Worm (Caenorhabditis elegans): ENCODE results near the gene F09E5.14.
A peak's percentile ranks its signal among the peaks of the same experiment; 100 is the strongest.
"Not testable (repeated sequence)": the region's sequence is repeated elsewhere in the genome, so short reads cannot be mapped to it uniquely, and the experiment has no call there.

F09E5.14 gene

DNA sequence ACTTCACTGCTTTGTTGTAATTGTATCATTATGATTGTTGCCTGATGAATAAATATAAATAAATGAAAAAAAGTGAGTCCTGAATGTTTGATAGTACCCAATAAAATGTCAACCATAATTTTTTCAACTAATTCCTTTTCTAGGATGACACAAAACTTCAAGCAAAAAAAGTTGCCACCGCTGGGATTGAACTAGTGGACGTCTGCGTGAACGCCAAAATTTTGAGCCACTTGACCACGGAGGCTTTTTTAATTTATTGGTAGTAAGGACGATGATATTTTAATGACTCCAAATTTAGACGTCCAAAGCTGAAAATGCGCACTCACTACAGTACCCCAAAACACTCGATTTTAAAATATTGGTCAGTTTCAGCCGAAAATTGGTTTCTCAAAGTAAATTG is 9.0 kb upstream of the F09E5.14 start (continued):
- TF ChIP-seq F33H1.4 (GFP tag; IDR thresholded peaks at IDR 0.05) (no peak), lag-1 (GFP tag; IDR thresholded peaks at IDR 0.05) (no peak), hlh-26 (GFP tag; conservative IDR thresholded peaks at IDR 0.05) (no peak), egl-44 (GFP tag; IDR thresholded peaks at IDR 0.05) (peak; percentile 64; the same call in 1 of the 2 replicates)

DNA sequence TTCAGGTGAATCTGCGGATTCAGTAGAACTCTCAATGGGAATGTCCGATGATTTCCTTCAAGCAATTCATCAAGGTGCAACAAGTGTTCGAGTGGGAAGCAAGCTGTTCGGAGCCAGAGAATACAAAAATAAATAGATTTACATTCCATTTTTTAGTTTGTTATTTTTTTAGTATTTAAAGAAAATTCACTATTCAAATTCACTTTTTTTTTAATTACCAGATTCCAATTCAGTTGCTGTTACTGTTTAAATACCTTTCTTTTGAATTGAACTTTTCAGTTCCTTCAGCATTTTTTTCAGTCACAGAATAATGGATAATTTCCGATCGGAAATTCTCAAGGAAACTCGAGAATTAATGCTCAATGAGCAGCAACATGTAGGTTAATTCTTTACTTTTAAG is 7.1 kb upstream of the F09E5.14 start, which contains the start of gene F09E5.7:
Gene F09E5.7 (plus strand): TSS at position 301 of the 400 bp plus-strand sequence.
- no peak for TF ChIP-seq Y79H2A.3 (GFP tag; conservative IDR thresholded peaks at IDR 0.05)
- TF ChIP-seq B0261.1 (tag; optimal IDR thresholded peaks at IDR 0.05): no peak
- no peak for TF ChIP-seq B0035.1 (tag; optimal IDR thresholded peaks at IDR 0.05)
- no peak for TF ChIP-seq ztf-6 (GFP tag; IDR thresholded peaks at IDR 0.05)
- no peak for TF ChIP-seq Y56A3A.18 (GFP tag; IDR thresholded peaks at IDR 0.05)
- TF ChIP-seq ztf-3 (GFP tag; optimal IDR thresholded peaks at IDR 0.05): no peak
- TF ChIP-seq nhr-27 (tag; optimal IDR thresholded peaks at IDR 0.05): no peak
- no peak for TF ChIP-seq bed-2 (GFP tag; IDR thresholded peaks at IDR 0.05)
- TF ChIP-seq somi-1 (GFP tag; optimal IDR thresholded peaks at IDR 0.05): no peak

- peak; percentile 60 for TF ChIP-seq D2030.7 (GFP tag; IDR thresholded peaks at IDR 0.05)
- peak; percentile 62; the same call in 1 of the 2 replicates for TF ChIP-seq C17E4.6 (GFP tag; IDR thresholded peaks at IDR 0.05)
- peak; percentile 72; the same call in 1 of the 2 replicates for TF ChIP-seq nfyb-1 (GFP tag; IDR thresholded peaks at IDR 0.05)
- TF ChIP-seq madf-6 (GFP tag; IDR thresholded peaks at IDR 0.05): peak; percentile 30; the same call in 1 of the 2 replicates
- TF ChIP-seq dox-1 (GFP tag; IDR thresholded peaks at IDR 0.05): peak; percentile 93
- peak; percentile 12; the same call in 1 of the 2 replicates for TF ChIP-seq K11D2.4 (GFP tag; IDR thresholded peaks at IDR 0.05)
- TF ChIP-seq egrh-3 (GFP tag; IDR thresholded peaks at IDR 0.05): peak; percentile 42
- TF ChIP-seq hmg-1.2 (GFP tag; IDR thresholded peaks at IDR 0.05): peak; percentile 44; the same call in 1 of the 2 replicates
- TF ChIP-seq cebp-1 (GFP tag; IDR thresholded peaks at IDR 0.05): peak; percentile 24; the same call in 1 of the 2 replicates
- TF ChIP-seq cebp-1 (tag; optimal IDR thresholded peaks at IDR 0.05): not testable (repeated sequence)
- TF ChIP-seq C06A6.2 (GFP tag; conservative IDR thresholded peaks at IDR 0.05): peak; percentile 97
- TF ChIP-seq lin-26 (GFP tag; IDR thresholded peaks at IDR 0.05): 0 out of 2 replicates have a peak, but pooled peaks have one; percentile 35
- peak; percentile 83 for TF ChIP-seq ceh-100 (GFP tag; IDR thresholded peaks at IDR 0.05)
- peak; percentile 52; the same call in 1 of the 2 replicates for TF ChIP-seq ekl-4 (GFP tag; IDR thresholded peaks at IDR 0.05)
- peak; percentile 19; the same call in 1 of the 2 replicates for TF ChIP-seq F33H1.4 (GFP tag; IDR thresholded peaks at IDR 0.05)
- TF ChIP-seq pbrm-1 (GFP tag; IDR thresholded peaks at IDR 0.05): peak; percentile 68; the same call in 1 of the 2 replicates
- TF ChIP-seq Y53G8AR.9 (GFP tag; conservative IDR thresholded peaks at IDR 0.05): 0 out of 2 replicates have a peak, but pooled peaks have one; percentile 41
- TF ChIP-seq mcd-1 (GFP tag; IDR thresholded peaks at IDR 0.05): peak; percentile 83
Observed at ce11 chrII:5350357-5350756, 5.7 kb upstream of the F09E5.14 start, which contains the start of gene F09E5.8. Gene F09E5.8, plus strand, starts transcription at chrII:5350669.

DNA sequence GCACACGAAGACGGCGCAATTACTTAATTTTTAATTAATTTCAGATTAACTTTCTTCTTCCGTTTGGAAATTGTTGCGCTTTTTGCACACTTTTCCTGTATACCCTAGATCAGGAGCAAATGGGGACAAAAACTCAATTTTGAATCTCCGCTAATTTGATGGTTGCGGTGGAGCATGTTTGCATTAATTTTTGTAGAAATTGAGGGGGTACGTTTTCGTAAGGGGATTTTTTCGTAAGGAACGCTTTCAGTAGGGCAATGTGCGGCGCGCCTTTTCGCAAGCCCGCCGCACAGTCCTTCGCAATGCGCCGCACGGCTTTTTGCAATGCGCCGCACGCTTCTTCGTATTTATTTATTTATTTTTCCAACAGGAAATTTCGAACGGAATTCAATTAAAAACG is 1.7 kb upstream of the F09E5.14 start:
- peak; percentile 94 for TF ChIP-seq ceh-100 (GFP tag; IDR thresholded peaks at IDR 0.05)
- TF ChIP-seq aptf-2 (GFP tag; conservative IDR thresholded peaks at IDR 0.05): peak; percentile 61; the same call in 1 of the 2 replicates
- TF ChIP-seq tbp1 (GFP tag; optimal IDR thresholded peaks at IDR 0.05): peak; percentile 16
- peak; percentile 58 for TF ChIP-seq madf-8 (GFP tag; conservative IDR thresholded peaks at IDR 0.05)
- peak; percentile 63 for TF ChIP-seq lsl-1 (GFP tag; optimal IDR thresholded peaks at IDR 0.05)
- TF ChIP-seq bed-2 (GFP tag; IDR thresholded peaks at IDR 0.05): peak; percentile 67; the same call in 1 of the 2 replicates
- TF ChIP-seq attf-5 (GFP tag; optimal IDR thresholded peaks at IDR 0.05): peak; percentile 72
- peak; percentile 37 for TF ChIP-seq lin-40 (tag; optimal IDR thresholded peaks at IDR 0.05)
- TF ChIP-seq C17E4.6 (GFP tag; IDR thresholded peaks at IDR 0.05): peak; percentile 85
- peak; percentile 74 for TF ChIP-seq egl-44 (GFP tag; IDR thresholded peaks at IDR 0.05)
- TF ChIP-seq egl-18 (GFP tag; IDR thresholded peaks at IDR 0.05): 0 out of 2 replicates have a peak, but pooled peaks have one; percentile 25
- TF ChIP-seq nfyb-1 (GFP tag; IDR thresholded peaks at IDR 0.05): peak; percentile 95
- peak; percentile 96 for TF ChIP-seq pbrm-1 (GFP tag; IDR thresholded peaks at IDR 0.05)
- TF ChIP-seq dpl-1 (GFP tag; optimal IDR thresholded peaks at IDR 0.05): peak; percentile 55
- TF ChIP-seq Y79H2A.3 (GFP tag; conservative IDR thresholded peaks at IDR 0.05): peak; percentile 74; the same call in 1 of the 2 replicates
- peak; percentile 88 for TF ChIP-seq rcor-1 (GFP tag; IDR thresholded peaks at IDR 0.05)
- TF ChIP-seq aptf-3 (GFP tag; IDR thresholded peaks at IDR 0.05): 0 out of 2 replicates have a peak, but pooled peaks have one; percentile 14
- TF ChIP-seq F33H1.4 (GFP tag; IDR thresholded peaks at IDR 0.05): peak; percentile 70
- peak; percentile 91 for TF ChIP-seq Y95B8A.8 (GFP tag; IDR thresholded peaks at IDR 0.05)

All from whole organism, young adult.